Fruit fly (Drosophila melanogaster) whole organism, embryonic: Measurements from ENCODE around the gene Osi20.

Source experiments
- BEAF-32 ChIP-seq: fragments of 200-800 bp; sonication (Bioruptor generic); optimal IDR thresholded peaks from 3 replicates; lab custom pipeline; 2017; ENCODE audit warnings: missing biosample characterization, missing genetic modification characterization, mild to moderate bottlenecking, moderate library complexity, missing genetic modification reagents
- Bgb ChIP-seq: fragments of 200-800 bp; sonication (Bioruptor generic); IDR thresholded peaks from 2 replicates; pipeline ENCODE4 v1.3.6; 2022; ENCODE audit warnings: missing biosample characterization, missing genetic modification characterization; ENCODE audit not compliant: partially characterized antibody
- CG10274 ChIP-seq: fragments of 200-800 bp; sonication (Bioruptor generic); optimal IDR thresholded peaks from 3 replicates; lab custom pipeline; 2017; ENCODE audit warnings: missing biosample characterization, mild to moderate bottlenecking, missing genetic modification characterization
- CG11398 ChIP-seq: fragments of 200-800 bp; sonication (Bioruptor generic); optimal IDR thresholded peaks from 2 replicates; lab custom pipeline; 2016; ENCODE audit warnings: missing biosample characterization, missing genetic modification characterization
- CG12104 ChIP-seq: fragments of 200-800 bp; sonication (Bioruptor generic); optimal IDR thresholded peaks from 3 replicates; lab custom pipeline; 2016; ENCODE audit warnings: missing biosample characterization, missing genetic modification characterization
- CG13287 ChIP-seq: fragments of 200-800 bp; sonication (Bioruptor generic); IDR thresholded peaks from 2 replicates; pipeline ENCODE4 v1.3.6; 2022; ENCODE audit warnings: missing biosample characterization, missing genetic modification characterization; ENCODE audit not compliant: partially characterized antibody
- CG14860 ChIP-seq: fragments of 200-800 bp; sonication (Bioruptor generic); IDR thresholded peaks from 3 replicates; pipeline ENCODE4 v1.3.6; 2022; ENCODE audit warnings: missing biosample characterization, missing genetic modification characterization; ENCODE audit not compliant: partially characterized antibody
- CG2116 ChIP-seq: fragments of 200-800 bp; sonication (Bioruptor generic); optimal IDR thresholded peaks from 3 replicates; lab custom pipeline; 2018; ENCODE audit warnings: missing biosample characterization, mild to moderate bottlenecking, missing genetic modification characterization
- CG2712 ChIP-seq: fragments of 200-800 bp; optimal IDR thresholded peaks from 3 replicates; lab custom pipeline; 2019; ENCODE audit warnings: missing biosample characterization, mild to moderate bottlenecking, missing genetic modification characterization, moderate library complexity
- CG31224 ChIP-seq: fragments of 200-800 bp; sonication (Bioruptor generic); IDR thresholded peaks from 2 replicates; pipeline ENCODE4 v1.3.6; 2022; ENCODE audit warnings: missing biosample characterization, missing genetic modification characterization
- CG31365 ChIP-seq: fragments of 200-800 bp; sonication (Bioruptor generic); optimal IDR thresholded peaks from 2 replicates; lab custom pipeline; 2018; ENCODE audit warnings: missing biosample characterization, mild to moderate bottlenecking, missing genetic modification characterization
- CG34224 ChIP-seq: fragments of 200-800 bp; sonication (Bioruptor generic); IDR thresholded peaks from 3 replicates; pipeline ENCODE4 v1.3.6; 2022; ENCODE audit warnings: missing biosample characterization, missing genetic modification characterization; ENCODE audit not compliant: partially characterized antibody
- CG3726 ChIP-seq: fragments of 200-800 bp; sonication (Bioruptor generic); IDR thresholded peaks from 3 replicates; pipeline ENCODE4, ENCODE4 v1.3.6; 2022; ENCODE audit warnings: missing biosample characterization, missing genetic modification characterization
- CG6791 ChIP-seq: fragments of 200-800 bp; sonication (Bioruptor generic); IDR thresholded peaks from 3 replicates; pipeline ENCODE4 v1.3.6; 2022; ENCODE audit warnings: missing biosample characterization, missing genetic modification characterization; ENCODE audit not compliant: partially characterized antibody
- CG7556 ChIP-seq: fragments of 200-800 bp; sonication (Bioruptor generic); optimal IDR thresholded peaks from 2 replicates; lab custom pipeline; 2017; ENCODE audit warnings: missing biosample characterization, mild to moderate bottlenecking, missing genetic modification characterization
- CG7963 ChIP-seq: fragments of 200-800 bp; sonication (Bioruptor generic); IDR thresholded peaks from 3 replicates; pipeline ENCODE4 v1.3.6; 2022; ENCODE audit warnings: missing biosample characterization, missing genetic modification characterization; ENCODE audit not compliant: partially characterized antibody
- CG8281 ChIP-seq: fragments of 200-800 bp; sonication (Bioruptor generic); optimal IDR thresholded peaks from 2 replicates; lab custom pipeline; 2018; ENCODE audit warnings: missing biosample characterization, mild to moderate bottlenecking, missing genetic modification characterization, moderate library complexity
- Chrac-16 ChIP-seq: fragments of 200-800 bp; sonication (Bioruptor generic); optimal IDR thresholded peaks from 3 replicates; lab custom pipeline; 2016; ENCODE audit warnings: missing biosample characterization, missing genetic modification characterization
- D19B ChIP-seq: fragments of 200-800 bp; sonication (Bioruptor generic); optimal IDR thresholded peaks from 2 replicates; lab custom pipeline; 2017; ENCODE audit warnings: missing biosample characterization, mild to moderate bottlenecking, missing genetic modification characterization
- Doc3 ChIP-seq: fragments of 200-800 bp; sonication (Bioruptor generic); IDR thresholded peaks from 3 replicates; pipeline ENCODE4 v1.3.6; 2022; ENCODE audit warnings: missing biosample characterization, missing genetic modification characterization; ENCODE audit not compliant: partially characterized antibody
- Dref ChIP-seq: fragments of 200-800 bp; sonication (Bioruptor generic); IDR thresholded peaks from 2 replicates; pipeline ENCODE4 v1.3.6; 2022; ENCODE audit warnings: missing biosample characterization, missing genetic modification characterization
- Drgx ChIP-seq: fragments of 200-800 bp; sonication (Bioruptor generic); IDR thresholded peaks from 2 replicates; pipeline ENCODE4 v1.3.6; 2022; ENCODE audit warnings: missing biosample characterization, missing genetic modification characterization
- HLH4C ChIP-seq: fragments of 200-800 bp; sonication (Bioruptor generic); IDR thresholded peaks from 3 replicates; pipeline ENCODE4 v1.3.6; 2022; ENCODE audit warnings: missing biosample characterization, missing genetic modification characterization; ENCODE audit not compliant: partially characterized antibody
- HmgZ ChIP-seq: fragments of 200-800 bp; sonication (Bioruptor generic); optimal IDR thresholded peaks from 2 replicates; lab custom pipeline; 2018; ENCODE audit warnings: missing biosample characterization, mild to moderate bottlenecking, missing genetic modification characterization
- Meics ChIP-seq: fragments of 200-800 bp; sonication (Bioruptor generic); optimal IDR thresholded peaks from 2 replicates; lab custom pipeline; 2017; ENCODE audit warnings: missing biosample characterization, mild to moderate bottlenecking, missing genetic modification characterization
- NC2α ChIP-seq: fragments of 200-800 bp; sonication (Bioruptor generic); optimal IDR thresholded peaks from 2 replicates; lab custom pipeline; 2016; ENCODE audit warnings: missing biosample characterization, missing genetic modification characterization
- Nf-YA ChIP-seq: fragments of 200-800 bp; sonication (Bioruptor generic); IDR thresholded peaks from 2 replicates; pipeline ENCODE4 v1.3.6; 2022; ENCODE audit warnings: missing biosample characterization, missing genetic modification characterization
- Opbp ChIP-seq: fragments of 200-800 bp; sonication (Bioruptor generic); IDR thresholded peaks from 3 replicates; pipeline ENCODE4 v1.3.6; 2022; ENCODE audit warnings: missing biosample characterization, missing genetic modification characterization; ENCODE audit not compliant: partially characterized antibody
- Scr ChIP-seq: fragments of 200-800 bp; sonication (Bioruptor generic); IDR thresholded peaks from 2 replicates; pipeline ENCODE4 v1.3.6; 2022; ENCODE audit warnings: missing biosample characterization, missing genetic modification characterization; ENCODE audit not compliant: partially characterized antibody
- Sox100B ChIP-seq: fragments of 200-800 bp; sonication (Bioruptor generic); optimal IDR thresholded peaks from 3 replicates; lab custom pipeline; 2018; ENCODE audit warnings: missing biosample characterization, mild to moderate bottlenecking, missing genetic modification characterization
- amos ChIP-seq: fragments of 200-800 bp; sonication (Bioruptor generic); IDR thresholded peaks from 2 replicates; pipeline ENCODE4 v1.3.6; 2022; ENCODE audit warnings: missing biosample characterization, missing genetic modification characterization; ENCODE audit not compliant: partially characterized antibody
- bbx ChIP-seq: fragments of 200-800 bp; sonication (Bioruptor generic); IDR thresholded peaks from 2 replicates; pipeline ENCODE4 v1.3.6; 2022; ENCODE audit warnings: missing biosample characterization, missing genetic modification characterization; ENCODE audit not compliant: partially characterized antibody
- btn ChIP-seq: fragments of 200-800 bp; sonication (Bioruptor generic); optimal IDR thresholded peaks from 2 replicates; lab custom pipeline; 2016; ENCODE audit warnings: missing biosample characterization, missing genetic modification characterization
- chinmo ChIP-seq: fragments of 200-800 bp; sonication (Bioruptor generic); IDR thresholded peaks from 4 replicates; pipeline ENCODE4 v1.3.6; 2022; ENCODE audit warnings: missing biosample characterization, missing genetic modification characterization; ENCODE audit not compliant: partially characterized antibody
- da ChIP-seq: fragments of 200-800 bp; sonication (Bioruptor generic); optimal IDR thresholded peaks from 2 replicates; lab custom pipeline; 2016; ENCODE audit warnings: missing biosample characterization, missing genetic modification characterization
- fd64A ChIP-seq: fragments of 200-800 bp; sonication (Bioruptor generic); optimal IDR thresholded peaks from 3 replicates; lab custom pipeline; 2018; ENCODE audit warnings: missing biosample characterization, mild to moderate bottlenecking, missing genetic modification characterization
- gfzf ChIP-seq: fragments of 200-800 bp; sonication (Bioruptor generic); optimal IDR thresholded peaks from 2 replicates; lab custom pipeline; 2016; ENCODE audit warnings: missing biosample characterization, mild to moderate bottlenecking, missing genetic modification characterization, moderate library complexity
- gt ChIP-seq: fragments of 200-800 bp; sonication (Bioruptor generic); IDR thresholded peaks from 2 replicates; pipeline ENCODE4 v1.3.6; 2022; ENCODE audit warnings: missing biosample characterization, missing genetic modification characterization
- inv ChIP-seq: fragments of 200-800 bp; sonication (Bioruptor generic); IDR thresholded peaks from 2 replicates; pipeline ENCODE4 v1.3.6; 2022; ENCODE audit warnings: missing biosample characterization, missing genetic modification characterization; ENCODE audit not compliant: partially characterized antibody
- mld ChIP-seq: fragments of 200-800 bp; sonication (Bioruptor generic); IDR thresholded peaks from 3 replicates; pipeline ENCODE4 v1.3.6; 2022; ENCODE audit warnings: missing biosample characterization, missing genetic modification characterization; ENCODE audit not compliant: partially characterized antibody
- nerfin-2 ChIP-seq: fragments of 200-800 bp; sonication (Bioruptor generic); IDR thresholded peaks from 2 replicates; pipeline ENCODE4 v1.3.6; 2022; ENCODE audit warnings: missing biosample characterization, missing genetic modification characterization; ENCODE audit not compliant: partially characterized antibody
- odd ChIP-seq: fragments of 200-800 bp; sonication (Bioruptor generic); optimal IDR thresholded peaks from 2 replicates; lab custom pipeline; 2017; ENCODE audit warnings: missing biosample characterization, mild to moderate bottlenecking, missing genetic modification characterization
- sens ChIP-seq: fragments of 200-800 bp; sonication (Bioruptor generic); peaks from one replicate; lab custom pipeline; 2016; ENCODE audit warnings: missing biosample characterization, missing genetic modification characterization
- sens-2 ChIP-seq: fragments of 200-800 bp; sonication (Bioruptor generic); IDR thresholded peaks from 2 replicates; pipeline ENCODE4 v1.3.6; 2022; ENCODE audit warnings: missing biosample characterization, missing genetic modification characterization
- sna ChIP-seq: fragments of 200-800 bp; sonication (Bioruptor generic); IDR thresholded peaks from 2 replicates; pipeline ENCODE4 v1.3.6; 2022; ENCODE audit warnings: missing biosample characterization, missing genetic modification characterization; ENCODE audit not compliant: partially characterized antibody
- tna ChIP-seq: fragments of 200-800 bp; sonication (Bioruptor generic); IDR thresholded peaks from 2 replicates; pipeline ENCODE4 v1.3.6; 2022; ENCODE audit warnings: missing biosample characterization, missing genetic modification characterization; ENCODE audit not compliant: partially characterized antibody

Gene Osi20

DNA sequence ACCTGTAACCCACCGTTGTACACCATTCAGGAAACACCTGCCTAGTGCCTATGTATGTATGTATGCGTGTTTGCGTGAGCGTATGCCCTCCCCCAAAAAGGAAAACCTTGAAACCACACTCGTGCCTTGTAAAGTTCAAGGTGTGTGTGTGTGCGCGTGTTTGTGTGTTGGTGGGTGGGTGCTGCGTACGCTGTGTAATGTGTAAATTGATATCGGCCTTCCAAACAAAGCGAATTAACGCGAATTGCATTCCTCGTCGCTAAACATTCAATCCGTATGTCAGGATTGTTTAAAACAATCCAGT, 43.5 kb downstream of the Osi20 start (continued):
- TF ChIP-seq Nf-YA (GFP tag; lab: Robert Waterston, UW) (no peak), amos (GFP tag; lab: Robert Waterston, UW) (no peak), CG3726 (GFP tag; lab: Robert Waterston, UW) (no peak), CG11398 (no peak), CG31224 (GFP tag; lab: Robert Waterston, UW) (no peak), sna (GFP tag; lab: Robert Waterston, UW) (no peak), Dref (GFP tag; lab: Robert Waterston, UW) (no peak), Meics (no peak), btn (GFP tag; lab: Kevin White, UChicago) (no peak), Drgx (GFP tag; lab: Robert Waterston, UW) (no peak), odd (GFP tag; lab: Kevin White, UChicago) (no peak)

DNA sequence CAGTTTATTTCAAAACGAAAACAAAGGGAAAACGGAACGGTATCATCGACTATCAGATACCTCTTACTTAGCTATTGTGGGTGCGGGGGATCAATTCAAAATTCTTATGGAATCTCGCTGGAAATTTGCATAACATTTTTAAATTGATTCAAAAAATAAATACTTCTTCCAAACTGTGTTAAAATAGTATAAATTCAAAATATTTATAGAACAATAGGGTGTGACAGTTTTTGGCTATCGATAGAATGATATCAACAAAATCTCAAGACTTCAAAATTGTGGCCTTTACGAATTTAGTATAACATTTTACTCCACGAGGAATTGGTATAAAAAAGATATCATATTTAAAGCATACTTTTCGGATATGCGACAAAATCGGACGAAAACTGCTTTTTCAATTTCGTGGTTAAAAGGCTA, 48.5 kb downstream of the Osi20 start:
- TF ChIP-seq HmgZ (tag; lab: Kevin White, UChicago) (no peak), BEAF-32 (peak; percentile 0), chinmo (GFP tag; lab: Robert Waterston, UW) (peak; percentile 74; the same call in 2 of the 4 replicates), mld (GFP tag; lab: Robert Waterston, UW) (peak; percentile 67; the same call in 2 of the 3 replicates), Sox100B (no peak), Scr (GFP tag; lab: Robert Waterston, UW) (peak; percentile 71), CG2116 (no peak), gt (GFP tag; lab: Robert Waterston, UW) (no peak), CG14860 (peak; percentile 92), CG7556 (GFP tag; lab: Kevin White, UChicago) (no peak), CG8281 (tag; lab: Kevin White, UChicago) (no peak), fd64A (no peak), Opbp (GFP tag; lab: Robert Waterston, UW) (peak; percentile 48; the same call in 1 of the 3 replicates), D19B (GFP tag; lab: Kevin White, UChicago) (peak; percentile 44), sna (GFP tag; lab: Robert Waterston, UW) (peak; percentile 81), HLH4C (GFP tag; lab: Robert Waterston, UW) (peak; percentile 96), Chrac-16 (GFP tag; lab: Kevin White, UChicago) (no peak), da (no peak), gfzf (peak; percentile 28), tna (GFP tag; lab: Robert Waterston, UW) (peak; percentile 92), NC2α (GFP tag; lab: Kevin White, UChicago) (no peak), CG12104 (GFP tag; lab: Kevin White, UChicago) (no peak), sens (GFP tag; lab: Kevin White, UChicago) (peak; percentile 48), CG2712 (tag; lab: Kevin White, UChicago) (no peak), Doc3 (peak; percentile 64; the same call in 1 of the 3 replicates), sens-2 (GFP tag; lab: Robert Waterston, UW) (no peak), inv (peak; percentile 53; the same call in 1 of the 2 replicates), nerfin-2 (peak; percentile 88), CG34224 (GFP tag; lab: Robert Waterston, UW) (peak; percentile 70), CG6791 (GFP tag; lab: Robert Waterston, UW) (peak; percentile 89), amos (GFP tag; lab: Robert Waterston, UW) (peak; percentile 47; the same call in 1 of the 2 replicates), bbx (GFP tag; lab: Robert Waterston, UW) (peak; percentile 55), CG13287 (GFP tag; lab: Robert Waterston, UW) (peak; percentile 74), odd (GFP tag; lab: Kevin White, UChicago) (no peak), CG7963 (GFP tag; lab: Robert Waterston, UW) (peak; percentile 76), CG10274 (GFP tag; lab: Kevin White, UChicago) (no peak), Bgb (GFP tag; lab: Robert Waterston, UW) (peak; percentile 61), CG31365 (tag; lab: Kevin White, UChicago) (peak; percentile 50)
